Fruit fly (Drosophila melanogaster) whole organism, embryonic: ENCODE data around the gene Fbw5.
A peak's percentile ranks its signal among the peaks of the same experiment; 100 is the strongest.

Source experiments
- Bteb2 ChIP-seq: fragments of 200-800 bp; sonication (Bioruptor generic); optimal IDR thresholded peaks from 2 replicates; lab custom pipeline; 2016; ENCODE audit warnings: missing biosample characterization, missing genetic modification characterization
- CG10267 ChIP-seq: fragments of 200-800 bp; sonication (Bioruptor generic); optimal IDR thresholded peaks from 2 replicates; lab custom pipeline; 2018; ENCODE audit warnings: missing biosample characterization, mild to moderate bottlenecking, missing genetic modification characterization, moderate library complexity
- CG10462 ChIP-seq: fragments of 200-800 bp; sonication (Bioruptor generic); optimal IDR thresholded peaks from 2 replicates; lab custom pipeline; 2016; ENCODE audit warnings: missing biosample characterization, missing genetic modification characterization
- CG10959 ChIP-seq: fragments of 200-800 bp; sonication (Bioruptor generic); IDR thresholded peaks from 2 replicates; pipeline ENCODE4 v1.3.6; 2022; ENCODE audit warnings: missing biosample characterization, missing genetic modification characterization
- CG12299 ChIP-seq: fragments of 200-800 bp; sonication (Bioruptor generic); optimal IDR thresholded peaks from 2 replicates; lab custom pipeline; 2018; ENCODE audit warnings: missing biosample characterization, mild to moderate bottlenecking, missing genetic modification characterization
- CG13296 ChIP-seq: fragments of 200-800 bp; sonication (Bioruptor generic); optimal IDR thresholded peaks from 3 replicates; lab custom pipeline; 2018; ENCODE audit warnings: missing biosample characterization, mild to moderate bottlenecking, missing genetic modification characterization
- CG13894 ChIP-seq: fragments of 200-800 bp; sonication (Bioruptor generic); optimal IDR thresholded peaks from 3 replicates; lab custom pipeline; 2018; ENCODE audit warnings: missing biosample characterization, mild to moderate bottlenecking, missing genetic modification characterization, moderate library complexity
- CG15011 ChIP-seq: fragments of 200-800 bp; sonication (Bioruptor generic); optimal IDR thresholded peaks from 3 replicates; lab custom pipeline; 2018; ENCODE audit warnings: missing biosample characterization, mild to moderate bottlenecking, missing genetic modification characterization
- CG1792 ChIP-seq: fragments of 200-800 bp; sonication (Bioruptor generic); optimal IDR thresholded peaks from 2 replicates; lab custom pipeline; 2016; ENCODE audit warnings: missing biosample characterization, missing genetic modification characterization
- CG30403 ChIP-seq: fragments of 200-800 bp; sonication (Bioruptor generic); optimal IDR thresholded peaks from 3 replicates; lab custom pipeline; 2016; ENCODE audit warnings: missing biosample characterization, missing genetic modification characterization
- CG33557 ChIP-seq: fragments of 200-800 bp; sonication (Bioruptor generic); optimal IDR thresholded peaks from 2 replicates; lab custom pipeline; 2019; ENCODE audit warnings: missing biosample characterization, mild to moderate bottlenecking, missing genetic modification characterization, moderate library complexity
- CG3838 ChIP-seq: fragments of 200-800 bp; sonication (Bioruptor generic); optimal IDR thresholded peaks from 3 replicates; lab custom pipeline; 2016; ENCODE audit warnings: missing biosample characterization, missing genetic modification characterization
- CG42726 ChIP-seq: fragments of 200-800 bp; sonication (Bioruptor generic); IDR thresholded peaks from 2 replicates; pipeline ENCODE4 v1.3.6; 2022; ENCODE audit warnings: missing biosample characterization, missing genetic modification characterization; ENCODE audit not compliant: partially characterized antibody
- CG6254 ChIP-seq: fragments of 200-800 bp; sonication (Bioruptor generic); optimal IDR thresholded peaks from 3 replicates; lab custom pipeline; 2017; ENCODE audit warnings: mild to moderate bottlenecking, missing biosample characterization, missing genetic modification reagents, missing genetic modification characterization
- CG6654 ChIP-seq: fragments of 200-800 bp; sonication (Bioruptor generic); optimal IDR thresholded peaks from 2 replicates; lab custom pipeline; 2017; ENCODE audit warnings: missing biosample characterization, mild to moderate bottlenecking, missing genetic modification characterization
- CG7372 ChIP-seq: fragments of 200-800 bp; sonication (Bioruptor generic); IDR thresholded peaks from 2 replicates; pipeline ENCODE4 v1.3.6; 2022; ENCODE audit warnings: missing biosample characterization, missing genetic modification characterization
- CG8281 ChIP-seq: fragments of 200-800 bp; sonication (Bioruptor generic); optimal IDR thresholded peaks from 2 replicates; lab custom pipeline; 2018; ENCODE audit warnings: missing biosample characterization, mild to moderate bottlenecking, missing genetic modification characterization, moderate library complexity
- CG9609 ChIP-seq: fragments of 200-800 bp; sonication (Bioruptor generic); optimal IDR thresholded peaks from 3 replicates; lab custom pipeline; 2016; ENCODE audit warnings: missing biosample characterization, missing genetic modification characterization
- CG9727 ChIP-seq: fragments of 200-800 bp; sonication (Bioruptor generic); optimal IDR thresholded peaks from 3 replicates; lab custom pipeline; 2017; ENCODE audit warnings: missing biosample characterization, mild to moderate bottlenecking, missing genetic modification characterization
- CG9932 ChIP-seq: fragments of 200-800 bp; sonication (Bioruptor generic); IDR thresholded peaks from 2 replicates; pipeline ENCODE4 v1.3.6; 2022; ENCODE audit warnings: missing biosample characterization, missing genetic modification characterization
- CHES-1-like ChIP-seq: fragments of 200-800 bp; sonication (Bioruptor generic); optimal IDR thresholded peaks from 2 replicates; lab custom pipeline; 2016; ENCODE audit warnings: missing biosample characterization, missing genetic modification characterization
- Dad ChIP-seq: fragments of 200-800 bp; sonication (Bioruptor generic); optimal IDR thresholded peaks from 3 replicates; lab custom pipeline; 2016; ENCODE audit warnings: missing biosample characterization, missing genetic modification characterization
- Dbx ChIP-seq: fragments of 200-800 bp; sonication (Bioruptor generic); IDR thresholded peaks from 3 replicates; pipeline ENCODE4 v1.3.6; 2022; ENCODE audit warnings: missing biosample characterization, missing genetic modification characterization
- Doc3 ChIP-seq: fragments of 200-800 bp; sonication (Bioruptor generic); IDR thresholded peaks from 3 replicates; pipeline ENCODE4 v1.3.6; 2022; ENCODE audit warnings: missing biosample characterization, missing genetic modification characterization; ENCODE audit not compliant: partially characterized antibody
- HLH3B ChIP-seq: fragments of 200-800 bp; sonication (Bioruptor generic); IDR thresholded peaks from 2 replicates; pipeline ENCODE4 v1.3.6; 2022; ENCODE audit warnings: missing biosample characterization, missing genetic modification characterization
- HLH4C ChIP-seq: fragments of 200-800 bp; sonication (Bioruptor generic); IDR thresholded peaks from 3 replicates; pipeline ENCODE4 v1.3.6; 2022; ENCODE audit warnings: missing biosample characterization, missing genetic modification characterization; ENCODE audit not compliant: partially characterized antibody
- HmgZ ChIP-seq: fragments of 200-800 bp; sonication (Bioruptor generic); optimal IDR thresholded peaks from 2 replicates; lab custom pipeline; 2018; ENCODE audit warnings: missing biosample characterization, mild to moderate bottlenecking, missing genetic modification characterization
- Hsf ChIP-seq: fragments of 200-800 bp; sonication (Bioruptor generic); optimal IDR thresholded peaks from 3 replicates; lab custom pipeline; 2016; ENCODE audit warnings: missing biosample characterization, missing genetic modification characterization
- Kr ChIP-seq: fragments of 200-800 bp; sonication (Bioruptor generic); optimal IDR thresholded peaks from 2 replicates; lab custom pipeline; 2017; ENCODE audit warnings: missing biosample characterization, mild to moderate bottlenecking, missing genetic modification characterization
- Lpt ChIP-seq: fragments of >200 bp; optimal IDR thresholded peaks from 2 replicates; lab custom pipeline; 2018; ENCODE audit warnings: missing biosample characterization, missing genetic modification characterization
- Meics ChIP-seq: fragments of 200-800 bp; sonication (Bioruptor generic); optimal IDR thresholded peaks from 2 replicates; lab custom pipeline; 2017; ENCODE audit warnings: missing biosample characterization, mild to moderate bottlenecking, missing genetic modification characterization
- Mrtf ChIP-seq: fragments of 200-800 bp; sonication (Bioruptor generic); IDR thresholded peaks from 3 replicates; pipeline ENCODE4 v1.3.6; 2022; ENCODE audit warnings: missing biosample characterization, missing genetic modification characterization
- Myb ChIP-seq: fragments of 200-800 bp; sonication (Bioruptor generic); optimal IDR thresholded peaks from 2 replicates; lab custom pipeline; 2016; ENCODE audit warnings: missing biosample characterization, missing genetic modification characterization
- PHDP ChIP-seq: fragments of 200-800 bp; sonication (Bioruptor generic); optimal IDR thresholded peaks from 3 replicates; lab custom pipeline; 2018; ENCODE audit warnings: missing biosample characterization, mild to moderate bottlenecking, missing genetic modification characterization, moderate library complexity
- Ravus ChIP-seq: fragments of 200-800 bp; sonication (Bioruptor generic); IDR thresholded peaks from 2 replicates; pipeline ENCODE4 v1.3.6; 2022; ENCODE audit warnings: missing biosample characterization, missing genetic modification characterization
- Ssrp ChIP-seq: fragments of 200-800 bp; sonication (Bioruptor generic); optimal IDR thresholded peaks from 2 replicates; lab custom pipeline; 2018; ENCODE audit warnings: missing biosample characterization, mild to moderate bottlenecking, missing genetic modification characterization, moderate library complexity
- Xbp1 ChIP-seq: fragments of 200-800 bp; sonication (Bioruptor generic); optimal IDR thresholded peaks from 3 replicates; lab custom pipeline; 2016; ENCODE audit warnings: missing biosample characterization, mild to moderate bottlenecking, missing genetic modification characterization
- abd-A ChIP-seq: fragments of 200-800 bp; sonication (Bioruptor generic); optimal IDR thresholded peaks from 3 replicates; lab custom pipeline; 2019; ENCODE audit warnings: missing biosample characterization, mild to moderate bottlenecking, missing genetic modification characterization, moderate library complexity
- ap ChIP-seq: fragments of 200-800 bp; sonication (Bioruptor generic); IDR thresholded peaks from 2 replicates; pipeline ENCODE4 v1.3.6; 2022; ENCODE audit warnings: missing biosample characterization, missing genetic modification characterization
- ara ChIP-seq: fragments of 200-800 bp; sonication (Bioruptor generic); IDR thresholded peaks from 2 replicates; pipeline ENCODE4 v1.3.6; 2022; ENCODE audit warnings: missing biosample characterization, missing genetic modification characterization
- exex ChIP-seq: fragments of 200-800 bp; sonication (Bioruptor generic); optimal IDR thresholded peaks from 4 replicates; lab custom pipeline; 2018; ENCODE audit warnings: missing biosample characterization, mild to moderate bottlenecking, missing genetic modification characterization, moderate library complexity
- gce ChIP-seq: fragments of 200-800 bp; sonication (Bioruptor generic); IDR thresholded peaks from 3 replicates; pipeline ENCODE4 v1.3.6; 2022; ENCODE audit warnings: missing biosample characterization, missing genetic modification characterization
- grn ChIP-seq: fragments of 200-800 bp; sonication (Bioruptor generic); optimal IDR thresholded peaks from 3 replicates; lab custom pipeline; 2017; ENCODE audit warnings: missing biosample characterization, missing genetic modification characterization
- kay ChIP-seq: fragments of 200-800 bp; sonication (Bioruptor generic); optimal IDR thresholded peaks from 2 replicates; lab custom pipeline; 2016; ENCODE audit warnings: missing biosample characterization, missing genetic modification characterization
- pfk ChIP-seq: fragments of 200-800 bp; sonication (Bioruptor generic); optimal IDR thresholded peaks from 2 replicates; lab custom pipeline; 2018; ENCODE audit warnings: missing biosample characterization, mild to moderate bottlenecking, missing genetic modification characterization, moderate library complexity
- sim ChIP-seq: fragments of 200-800 bp; sonication (Bioruptor generic); IDR thresholded peaks from 2 replicates; pipeline ENCODE4 v1.3.6; 2022; ENCODE audit warnings: missing biosample characterization, missing genetic modification characterization
- sob ChIP-seq: fragments of 200-800 bp; sonication (Bioruptor generic); IDR thresholded peaks from 2 replicates; pipeline ENCODE4 v1.3.6; 2022; ENCODE audit warnings: missing biosample characterization, missing genetic modification characterization
- toy ChIP-seq: fragments of 200-800 bp; sonication (Bioruptor generic); IDR thresholded peaks from 2 replicates; pipeline ENCODE4 v1.3.6; 2022; ENCODE audit warnings: missing biosample characterization, missing genetic modification characterization
- ttk ChIP-seq: fragments of 200-800 bp; sonication (Bioruptor generic); IDR thresholded peaks from 2 replicates; pipeline ENCODE4 v2.1.2; 2022; ENCODE audit warnings: missing biosample characterization, missing genetic modification characterization
- tup ChIP-seq: fragments of 200-800 bp; sonication (Bioruptor generic); optimal IDR thresholded peaks from 2 replicates; lab custom pipeline; 2016; ENCODE audit warnings: missing biosample characterization, mild to moderate bottlenecking, missing genetic modification characterization, moderate library complexity

The Fbw5 gene

DNA sequence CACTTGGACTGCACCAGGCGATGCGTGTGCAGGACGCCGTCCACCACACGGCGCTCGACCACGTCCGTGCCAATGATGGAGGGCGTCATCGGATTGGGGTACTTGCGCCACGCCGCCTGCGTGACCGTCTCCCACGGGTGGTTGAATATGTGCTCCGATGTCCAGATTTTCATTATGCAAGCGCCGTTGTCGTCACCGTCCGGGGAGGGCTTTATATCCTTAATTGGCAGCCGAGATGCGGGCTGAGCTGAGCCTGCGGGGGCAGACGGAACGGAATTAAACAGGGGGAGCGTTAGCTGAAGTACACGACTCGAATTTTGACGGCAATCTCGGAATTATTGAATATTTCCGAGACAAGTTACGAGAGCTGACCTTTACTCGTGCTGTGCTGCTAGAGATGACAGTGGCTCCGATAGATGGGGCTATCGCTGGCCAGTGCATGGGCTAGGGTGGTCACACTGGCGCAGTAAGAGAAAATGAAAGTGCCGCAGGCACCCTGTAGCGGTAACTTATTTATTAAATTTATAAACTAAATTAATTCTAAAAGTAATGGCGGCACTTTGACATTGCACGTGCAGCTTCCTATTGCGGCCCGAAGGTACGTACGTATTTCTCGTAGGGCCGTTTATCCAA is 18.1 kb downstream of the Fbw5 start, which contains the start of gene IPIP (continued):
- TF ChIP-seq abd-A (tag; lab: Kevin White, UChicago) (no peak), ttk (no peak; the same call in 1 of the 2 replicates), exex (tag; lab: Kevin White, UChicago) (no peak), Dad (GFP tag; lab: Kevin White, UChicago) (peak; percentile 1), CG13296 (GFP tag; lab: Kevin White, UChicago) (no peak), Myb (GFP tag; lab: Kevin White, UChicago) (no peak), CG13894 (no peak), sob (GFP tag; lab: Robert Waterston, UW) (0 out of 2 replicates have a peak, but pooled peaks have one; percentile 36), toy (GFP tag; lab: Robert Waterston, UW) (no peak), CG30403 (peak; percentile 26), sim (GFP tag; lab: Robert Waterston, UW) (0 out of 2 replicates have a peak, but pooled peaks have one; percentile 31), HLH4C (GFP tag; lab: Robert Waterston, UW) (peak; percentile 74), ara (GFP tag; lab: Robert Waterston, UW) (peak; percentile 32; the same call in 1 of the 2 replicates), CG10462 (GFP tag; lab: Kevin White, UChicago) (no peak), CHES-1-like (no peak), CG9932 (GFP tag; lab: Robert Waterston, UW) (peak; percentile 79), Dbx (GFP tag; lab: Robert Waterston, UW) (peak; percentile 52; the same call in 2 of the 3 replicates), Lpt (GFP tag; lab: Kevin White, UChicago) (no peak), CG1792 (GFP tag; lab: Kevin White, UChicago) (no peak), Kr (GFP tag; lab: Kevin White, UChicago) (no peak), kay (GFP tag; lab: Kevin White, UChicago) (no peak), pfk (no peak), CG15011 (GFP tag; lab: Kevin White, UChicago) (no peak), CG12299 (tag; lab: Kevin White, UChicago) (no peak), CG8281 (tag; lab: Kevin White, UChicago) (no peak), gce (GFP tag; lab: Robert Waterston, UW) (no peak), CG6654 (GFP tag; lab: Kevin White, UChicago) (no peak), Bteb2 (GFP tag; lab: Kevin White, UChicago) (no peak), CG33557 (GFP tag; lab: Kevin White, UChicago) (no peak), CG42726 (GFP tag; lab: Robert Waterston, UW) (peak; percentile 93), Ravus (GFP tag; lab: Robert Waterston, UW) (no peak), CG6254 (peak; percentile 100), HmgZ (tag; lab: Kevin White, UChicago) (peak; percentile 59), PHDP (no peak), Mrtf (peak; percentile 22; the same call in 1 of the 3 replicates), CG9609 (GFP tag; lab: Kevin White, UChicago) (no peak), Xbp1 (peak; percentile 47), ap (GFP tag; lab: Robert Waterston, UW) (no peak), grn (GFP tag; lab: Kevin White, UChicago) (no peak), HLH3B (GFP tag; lab: Robert Waterston, UW) (no peak), Hsf (GFP tag; lab: Kevin White, UChicago) (no peak), CG7372 (GFP tag; lab: Robert Waterston, UW) (peak; percentile 42; the same call in 1 of the 2 replicates), CG9727 (peak; percentile 39), CG10959 (GFP tag; lab: Robert Waterston, UW) (no peak; the same call in 1 of the 2 replicates), CG3838 (GFP tag; lab: Kevin White, UChicago) (no peak), tup (GFP tag; lab: Kevin White, UChicago) (no peak), Ssrp (no peak), Doc3 (GFP tag; lab: Robert Waterston, UW) (peak; percentile 73), CG10267 (peak; percentile 13), Meics (peak; percentile 3)
